Worm (Caenorhabditis elegans): ENCODE results near the gene R05G9.5.

DNA sequence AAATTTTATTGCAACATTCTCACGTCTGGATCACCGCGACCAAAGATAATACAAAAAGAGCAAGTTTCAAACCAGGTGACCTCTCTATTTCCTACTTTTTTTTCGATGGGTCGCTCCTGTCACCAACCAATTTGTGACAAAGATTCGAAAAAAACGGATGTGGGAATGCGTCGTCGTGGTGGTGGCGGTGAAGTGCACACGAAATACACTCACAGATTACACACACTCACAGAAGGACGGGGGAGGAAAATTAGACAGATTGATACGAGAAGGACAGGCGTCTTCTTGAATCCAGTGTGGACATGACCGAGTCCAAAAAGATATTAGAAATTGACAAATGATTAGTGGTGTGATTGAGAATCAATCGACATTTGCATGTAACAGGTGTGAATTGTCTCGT is 17.3 kb downstream of the R05G9.5 start:
- TF ChIP-seq fkh-10 (GFP tag; optimal IDR thresholded peaks at IDR 0.05): no peak
- TF ChIP-seq R02D3.7 (tag; optimal IDR thresholded peaks at IDR 0.05): no peak
- TF ChIP-seq unc-39 (tag; optimal IDR thresholded peaks at IDR 0.05): no peak
- no peak for TF ChIP-seq aly-2 (tag; optimal IDR thresholded peaks at IDR 0.05)
- no peak for TF ChIP-seq ceh-16 (tag; optimal IDR thresholded peaks at IDR 0.05)
- TF ChIP-seq nhr-11 (tag; optimal IDR thresholded peaks at IDR 0.05): no peak
- no peak for TF ChIP-seq snpc-4 (tag; optimal IDR thresholded peaks at IDR 0.05)
- TF ChIP-seq egl-27 (tag; optimal IDR thresholded peaks at IDR 0.05): no peak

Data from whole organism, L3 larva.